Worm (Caenorhabditis elegans): Measurements from ENCODE around the gene uev-2.

DNA sequence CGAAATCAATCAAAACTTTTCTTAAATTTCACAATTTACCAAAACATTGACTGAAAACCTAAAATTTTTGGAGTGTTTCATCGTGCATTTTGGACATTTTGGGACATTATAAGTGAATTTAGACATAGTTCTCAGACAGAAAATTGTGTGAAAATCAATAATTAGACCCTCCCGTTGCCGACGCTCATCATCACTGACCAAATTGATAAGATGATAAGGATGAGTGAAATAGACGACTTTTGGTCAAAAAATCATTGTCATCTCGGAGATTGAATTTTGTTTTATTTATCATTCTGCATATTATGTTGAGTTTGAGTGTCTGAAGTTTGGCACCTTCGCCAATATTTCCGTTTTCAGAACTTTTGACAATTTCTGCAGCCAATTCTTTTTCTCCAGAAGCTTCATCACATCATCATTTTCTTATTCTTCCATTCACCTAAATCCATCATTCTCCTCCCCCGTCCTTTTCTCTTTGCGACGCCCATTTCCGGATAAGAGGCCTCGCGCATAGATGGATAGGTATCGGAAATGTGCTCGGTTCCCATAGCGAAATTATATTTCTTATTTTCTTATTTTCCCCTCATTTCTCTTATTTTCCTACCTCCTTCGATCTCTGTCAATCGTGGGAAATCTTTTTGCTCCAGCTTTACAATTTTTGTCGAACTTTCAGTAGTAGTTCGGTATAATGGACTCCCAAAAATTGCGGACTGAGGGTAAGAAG, 28.8 kb downstream of the uev-2 start, which contains the start of gene bas-1:
- TF ChIP-seq unc-3 (GFP tag; conservative IDR thresholded peaks at IDR 0.05) (no peak), unc-3 (tag; optimal IDR thresholded peaks at IDR 0.05) (no peak), gmeb-2 (tag; optimal IDR thresholded peaks at IDR 0.05) (no peak), ceh-14 (tag; optimal IDR thresholded peaks at IDR 0.05) (no peak)

Data from whole organism, late embryonic.